Fruit fly (Drosophila melanogaster): ENCODE results near the gene CG1695.
"Not testable (repeated sequence)": the region's sequence is repeated elsewhere in the genome, so short reads cannot be mapped to it uniquely, and the experiment has no call there.

Gene CG1695

dm6 chrX:20429482-20430204, 4.1 kb upstream of the CG1695 start, which contains the start of the genes CG11710 and mal (continued):
- TF ChIP-seq CG4318 (GFP tag; optimal IDR thresholded peaks at IDR 0.05) (no peak), fkh (GFP tag; optimal IDR thresholded peaks at IDR 0.05) (no peak), esn (GFP tag; optimal IDR thresholded peaks at IDR 0.05) (peak; percentile 89), CG6808 (GFP tag; optimal IDR thresholded peaks at IDR 0.05) (no peak), OdsH (GFP tag; optimal IDR thresholded peaks at IDR 0.05) (peak; percentile 78), CG10631 (GFP tag; optimal IDR thresholded peaks at IDR 0.05) (peak; percentile 81), vri (GFP tag; optimal IDR thresholded peaks at IDR 0.05) (no peak), fd59A (GFP tag; optimal IDR thresholded peaks at IDR 0.05) (no peak), spab (GFP tag; optimal IDR thresholded peaks at IDR 0.05) (no peak), CG8632 (GFP tag; optimal IDR thresholded peaks at IDR 0.05) (peak; percentile 65), Sox102F (GFP tag; optimal IDR thresholded peaks at IDR 0.05) (peak; percentile 83), Met (GFP tag; optimal IDR thresholded peaks at IDR 0.05) (peak; percentile 90), CG15336 (GFP tag; IDR thresholded peaks at IDR 0.05) (peak; percentile 84), Lpt (GFP tag; optimal IDR thresholded peaks at IDR 0.05) (peak; percentile 65), topi (GFP tag; optimal IDR thresholded peaks at IDR 0.05) (peak; percentile 89), eg (GFP tag; IDR thresholded peaks at IDR 0.05) (peak; percentile 78; the same call in 2 of the 3 replicates), Blimp-1 (GFP tag; optimal IDR thresholded peaks at IDR 0.05) (peak; percentile 74), pdm3 (GFP tag; optimal IDR thresholded peaks at IDR 0.05) (peak; percentile 85), salr (GFP tag; optimal IDR thresholded peaks at IDR 0.05) (no peak), acj6 (GFP tag; optimal IDR thresholded peaks at IDR 0.05) (peak; percentile 80), CG9139 (GFP tag; optimal IDR thresholded peaks at IDR 0.05) (peak; percentile 76)

- peak; percentile 59 for TF ChIP-seq Eip78C (GFP tag)
- TF ChIP-seq CG10631 (GFP tag; optimal IDR thresholded peaks at IDR 0.05): no peak
- no peak for TF ChIP-seq esn (GFP tag; optimal IDR thresholded peaks at IDR 0.05)
- no peak for TF ChIP-seq fd59A (GFP tag; optimal IDR thresholded peaks at IDR 0.05)
- TF ChIP-seq achi (GFP tag; optimal IDR thresholded peaks at IDR 0.05): no peak
These were observed 784 bp downstream of the CG1695 start for dm6 chrX:20434534-20434933.

- TF ChIP-seq Eip93F (GFP tag; optimal IDR thresholded peaks at IDR 0.05) (no peak), lz (GFP tag; optimal IDR thresholded peaks at IDR 0.05) (no peak), CG8319 (GFP tag; optimal IDR thresholded peaks at IDR 0.05) (no peak), CG31627 (GFP tag; optimal IDR thresholded peaks at IDR 0.05) (no peak), eg (GFP tag; IDR thresholded peaks at IDR 0.05) (no peak), CG6808 (GFP tag; optimal IDR thresholded peaks at IDR 0.05) (no peak), CG34406 (GFP tag; optimal IDR thresholded peaks at IDR 0.05) (no peak), cyc (GFP tag; optimal IDR thresholded peaks at IDR 0.05) (no peak), pdm3 (GFP tag; optimal IDR thresholded peaks at IDR 0.05) (no peak), Sox14 (GFP tag; optimal IDR thresholded peaks at IDR 0.05) (no peak)
These were observed 3.1 kb downstream of the CG1695 start for dm6 chrX:20436866-20437265.

dm6 chrX:20446071-20446470, 12.3 kb downstream of the CG1695 start, which contains the start of gene CG42578:
Gene CG42578 (plus strand): TSS chrX:20446371.
- TF ChIP-seq CG6792 (GFP tag; optimal IDR thresholded peaks at IDR 0.05); CG8119 (GFP tag; IDR thresholded peaks at IDR 0.05); CG11762 (GFP tag; optimal IDR thresholded peaks at IDR 0.05; ENCODE audit: insufficient read depth): not testable (repeated sequence)

Data from whole organism, prepupa.